Fruit fly (Drosophila melanogaster) whole organism, wandering third instar larva: ENCODE results near the gene Tg.

ENCODE experiments used
- Abd-B ChIP-seq: fragments of >200 bp; optimal IDR thresholded peaks from 2 replicates; lab custom pipeline; 2017; ENCODE audit warnings: missing biosample characterization, missing genetic modification characterization
- CG32264 ChIP-seq: fragments of 200-800 bp; sonication (Bioruptor generic); optimal IDR thresholded peaks from 2 replicates; lab custom pipeline; 2016; ENCODE audit warnings: missing biosample characterization, missing genetic modification characterization
- CG9705 ChIP-seq: fragments of 200-800 bp; sonication (Bioruptor generic); optimal IDR thresholded peaks from 2 replicates; lab custom pipeline; 2018; ENCODE audit warnings: missing biosample characterization, mild to moderate bottlenecking, missing genetic modification characterization
- CrebA ChIP-seq: fragments of 200-800 bp; sonication (Bioruptor generic); optimal IDR thresholded peaks from 2 replicates; lab custom pipeline; 2016; ENCODE audit warnings: missing biosample characterization, mild to moderate bottlenecking, missing genetic modification characterization, borderline replicate concordance
- Dfd ChIP-seq: fragments of >200 bp; optimal IDR thresholded peaks from 2 replicates; lab custom pipeline; 2017; ENCODE audit warnings: missing biosample characterization, missing genetic modification characterization
- Dif ChIP-seq: fragments of 200-275, 200-300 bp; sonication (Bioruptor generic); optimal IDR thresholded peaks from 2 replicates; lab custom pipeline; 2018; ENCODE audit warnings: missing biosample characterization, missing genetic modification characterization; ENCODE audit not compliant: partially characterized antibody
- GATAd ChIP-seq: sonication (Bioruptor generic); optimal IDR thresholded peaks from 2 replicates; lab custom pipeline; 2016; ENCODE audit warnings: missing biosample characterization, missing genetic modification characterization
- HLH106 ChIP-seq: fragments of 200-800 bp; optimal IDR thresholded peaks from 3 replicates; lab custom pipeline; 2019; ENCODE audit warnings: missing biosample characterization, mild to moderate bottlenecking, missing genetic modification characterization, moderate library complexity
- Hnf4 ChIP-seq: fragments of 200-800 bp; sonication (Bioruptor generic); optimal IDR thresholded peaks from 2 replicates; lab custom pipeline; 2016; ENCODE audit warnings: missing biosample characterization, mild to moderate bottlenecking, missing genetic modification characterization
- Hr78 ChIP-seq: fragments of >200 bp; optimal IDR thresholded peaks from 2 replicates; lab custom pipeline; 2017; ENCODE audit warnings: missing biosample characterization, missing genetic modification characterization
- Hr83 ChIP-seq: fragments of 200-300 bp; sonication (Bioruptor generic); optimal IDR thresholded peaks from 2 replicates; lab custom pipeline; 2016; ENCODE audit warnings: missing biosample characterization, mild to moderate bottlenecking, missing genetic modification characterization, moderate library complexity; ENCODE audit not compliant: poor library complexity, severe bottlenecking
- Jra ChIP-seq: sonication (Bioruptor generic); optimal IDR thresholded peaks from 2 replicates; lab custom pipeline; 2016; ENCODE audit warnings: missing biosample characterization, missing genetic modification characterization
- Mio ChIP-seq: sonication (Bioruptor generic); optimal IDR thresholded peaks from 2 replicates; lab custom pipeline; 2016; ENCODE audit warnings: missing biosample characterization, missing genetic modification characterization
- Myc ChIP-seq: fragments of >200 bp; optimal IDR thresholded peaks from 2 replicates; lab custom pipeline; 2017
- N ChIP-seq: fragments of >200 bp; optimal IDR thresholded peaks from 2 replicates; lab custom pipeline; 2018; ENCODE audit warnings: missing biosample characterization, missing external identifiers, missing genetic modification characterization
- OdsH ChIP-seq: fragments of 200-800 bp; sonication (Bioruptor generic); optimal IDR thresholded peaks from 2 replicates; lab custom pipeline; 2016; ENCODE audit warnings: missing biosample characterization, mild to moderate bottlenecking, missing genetic modification characterization
- Rel ChIP-seq, 2 experiments: fragments of 200-800 bp; sonication (Bioruptor generic) in 1 of 2; optimal IDR thresholded peaks; 2 replicates in 1 of 2; 3 replicates in 1 of 2; lab custom pipeline; 2016 to 2019; ENCODE audit warnings: mild to moderate bottlenecking in 2 of 2, missing biosample characterization in 2 of 2, missing genetic modification characterization in 2 of 2, moderate library complexity in 1 of 2
- Sp1 ChIP-seq: fragments of 200-800 bp; sonication (Bioruptor generic); optimal IDR thresholded peaks from 3 replicates; lab custom pipeline; 2019; ENCODE audit warnings: missing biosample characterization, mild to moderate bottlenecking, missing genetic modification characterization, moderate library complexity
- Vsx2 ChIP-seq: fragments of 200-300, 225-300 bp; sonication (Bioruptor generic); optimal IDR thresholded peaks from 2 replicates; lab custom pipeline; 2018; ENCODE audit warnings: missing biosample characterization, missing genetic modification characterization; ENCODE audit not compliant: partially characterized antibody
- br ChIP-seq: fragments of 200-800 bp; sonication (Bioruptor generic); optimal IDR thresholded peaks from 2 replicates; lab custom pipeline; 2016; ENCODE audit warnings: missing biosample characterization, missing genetic modification characterization
- brk ChIP-seq: fragments of 200-800 bp; sonication (Bioruptor generic); optimal IDR thresholded peaks from 2 replicates; lab custom pipeline; 2016; ENCODE audit warnings: missing biosample characterization, mild to moderate bottlenecking, missing genetic modification characterization
- dl ChIP-seq, 2 experiments: fragments of 175-275, 200-275 bp in 1 of 2; fragments of 200-275 bp in 1 of 2; sonication (Bioruptor generic); optimal IDR thresholded peaks; lab custom pipeline; 2018; ENCODE audit warnings: mild to moderate bottlenecking in 2 of 2, missing biosample characterization in 2 of 2, missing genetic modification characterization in 2 of 2, moderate library complexity in 2 of 2; ENCODE audit not compliant: partially characterized antibody in 2 of 2, insufficient read depth in 1 of 2
- dmrt93B ChIP-seq: fragments of 200-800 bp; sonication (Bioruptor generic); optimal IDR thresholded peaks from 2 replicates; lab custom pipeline; 2018; ENCODE audit warnings: missing biosample characterization, mild to moderate bottlenecking, missing genetic modification characterization
- dsf ChIP-seq: sonication (Bioruptor generic); optimal IDR thresholded peaks from 2 replicates; lab custom pipeline; 2016; ENCODE audit warnings: missing biosample characterization, missing genetic modification characterization, borderline replicate concordance
- ey ChIP-seq: fragments of 200-800 bp; sonication (Bioruptor generic); optimal IDR thresholded peaks from 2 replicates; lab custom pipeline; 2016; ENCODE audit warnings: missing biosample characterization, missing genetic modification characterization
- foxo ChIP-seq, 2 experiments: fragments of 200-800 bp; sonication (Bioruptor generic); optimal IDR thresholded peaks; 2 replicates in 1 of 2; 3 replicates in 1 of 2; lab custom pipeline; 2016 to 2017; ENCODE audit warnings: missing biosample characterization in 2 of 2, missing genetic modification characterization in 2 of 2
- fru ChIP-seq: fragments of 200-800 bp; sonication (Bioruptor generic); optimal IDR thresholded peaks from 3 replicates; lab custom pipeline; 2016; ENCODE audit warnings: missing biosample characterization, mild to moderate bottlenecking, missing genetic modification characterization
- h ChIP-seq: fragments of 200-800 bp; sonication (Bioruptor generic); optimal IDR thresholded peaks from 3 replicates; lab custom pipeline; 2016; ENCODE audit warnings: missing biosample characterization, mild to moderate bottlenecking, missing genetic modification characterization
- jim ChIP-seq: fragments of 175-275, 200-325 bp; sonication (Bioruptor generic); optimal IDR thresholded peaks from 2 replicates; lab custom pipeline; 2016; ENCODE audit warnings: missing biosample characterization, mild to moderate bottlenecking, missing genetic modification characterization
- lola ChIP-seq: fragments of >200 bp; optimal IDR thresholded peaks from 2 replicates; lab custom pipeline; 2017; ENCODE audit warnings: missing biosample characterization, missing genetic modification characterization
- pan ChIP-seq: fragments of >200 bp; optimal IDR thresholded peaks from 2 replicates; lab custom pipeline; 2017
- psq ChIP-seq: fragments of 200-800 bp; sonication (Bioruptor generic); optimal IDR thresholded peaks from 3 replicates; lab custom pipeline; 2017; ENCODE audit warnings: missing biosample characterization, mild to moderate bottlenecking, missing genetic modification characterization, moderate library complexity
- rgr ChIP-seq: fragments of 200-800 bp; sonication (Bioruptor generic); optimal IDR thresholded peaks from 3 replicates; lab custom pipeline; 2016; ENCODE audit warnings: missing biosample characterization, mild to moderate bottlenecking, missing genetic modification characterization
- sage ChIP-seq: fragments of 200-800 bp; sonication (Bioruptor generic); optimal IDR thresholded peaks from 2 replicates; lab custom pipeline; 2016; ENCODE audit warnings: missing biosample characterization, mild to moderate bottlenecking, missing genetic modification characterization
- sv ChIP-seq: fragments of 200-800 bp; sonication (Bioruptor generic); optimal IDR thresholded peaks from 3 replicates; lab custom pipeline; 2016; ENCODE audit warnings: missing biosample characterization, missing genetic modification characterization
- tai ChIP-seq: sonication (Bioruptor generic); optimal IDR thresholded peaks from 2 replicates; lab custom pipeline; 2016; ENCODE audit warnings: missing biosample characterization, missing genetic modification characterization
- usp ChIP-seq: fragments of >200 bp; optimal IDR thresholded peaks from 2 replicates; lab custom pipeline; 2017; ENCODE audit warnings: missing biosample characterization, missing genetic modification characterization
- woc ChIP-seq: sonication (Bioruptor generic); optimal IDR thresholded peaks from 2 replicates; lab custom pipeline; 2016; ENCODE audit warnings: missing biosample characterization, mild to moderate bottlenecking, missing genetic modification characterization

Tg gene

dm6 chr2L:7993062-7993685 is 18.0 kb upstream of the Tg start:
- no peak for TF ChIP-seq Rel (GFP tag; optimal IDR thresholded peaks at IDR 0.05; lab: Kevin White, UChicago)
- peak; percentile 94 for TF ChIP-seq Rel (tag; optimal IDR thresholded peaks at IDR 0.05; lab: Kevin White, UChicago)
- TF ChIP-seq br: no peak
- peak; percentile 6 for TF ChIP-seq HLH106
- peak; percentile 53 for TF ChIP-seq Dif (GFP tag; lab: Kevin White, UChicago)
- peak; percentile 22 for TF ChIP-seq jim
- TF ChIP-seq lola: no peak
- TF ChIP-seq rgr (GFP tag; lab: Kevin White, UChicago): no peak

dm6 chr2L:7993984-7994854 is 17.0 kb upstream of the Tg start, which contains the start of gene pes:
Gene pes (minus strand): TSS chr2L:7994184.
- TF ChIP-seq CG9705 (peak; percentile 92), Sp1 (GFP tag; lab: Kevin White, UChicago) (peak; percentile 16), psq (GFP tag; lab: Kevin White, UChicago) (peak; percentile 84), Vsx2 (GFP tag; lab: Kevin White, UChicago) (peak; percentile 49), usp (GFP tag; lab: Kevin White, UChicago) (no peak), Hr78 (GFP tag; lab: Kevin White, UChicago) (no peak), HLH106 (peak; percentile 85), Mio (GFP tag; lab: Kevin White, UChicago) (no peak), brk (GFP tag; lab: Kevin White, UChicago) (peak; percentile 72), dmrt93B (GFP tag; lab: Kevin White, UChicago) (peak; percentile 93), pan (lab: Kevin White, UChicago) (no peak), CrebA (peak; percentile 88), sage (peak; percentile 93), rgr (GFP tag; lab: Kevin White, UChicago) (peak; percentile 93), h (GFP tag; lab: Kevin White, UChicago) (peak; percentile 98), Abd-B (GFP tag; lab: Kevin White, UChicago) (no peak), br (peak; percentile 35), Dif (GFP tag; lab: Kevin White, UChicago) (no peak), lola (no peak), jim (peak; percentile 33), woc (GFP tag; lab: Kevin White, UChicago) (peak; percentile 99), Rel (GFP tag; optimal IDR thresholded peaks at IDR 0.05; lab: Kevin White, UChicago) (peak; percentile 82), Rel (tag; optimal IDR thresholded peaks at IDR 0.05; lab: Kevin White, UChicago) (peak; percentile 45), Myc (peak; percentile 43), fru (GFP tag; lab: Kevin White, UChicago) (peak; percentile 97), dsf (GFP tag; lab: Kevin White, UChicago) (no peak), tai (GFP tag; lab: Kevin White, UChicago) (no peak), ey (GFP tag; lab: Kevin White, UChicago) (peak; percentile 41), OdsH (GFP tag; lab: Kevin White, UChicago) (peak; percentile 48), CG32264 (GFP tag; lab: Kevin White, UChicago) (peak; percentile 69), sv (GFP tag; lab: Kevin White, UChicago) (peak; percentile 83), Hnf4 (GFP tag; lab: Kevin White, UChicago) (peak; percentile 43), Jra (peak; percentile 8), Hr83 (GFP tag; lab: Kevin White, UChicago) (peak; percentile 83), Dfd (GFP tag; lab: Kevin White, UChicago) (no peak), foxo (GFP tag; optimal IDR thresholded peaks at IDR 0.05; lab: Kevin White, UChicago) (peak; percentile 33 to 98), N (GFP tag; lab: Kevin White, UChicago) (no peak), dl (GFP tag; optimal IDR thresholded peaks at IDR 0.05; lab: Kevin White, UChicago; ENCODE audit: insufficient read depth in 1 of 2, partially characterized antibody in 2 of 2) (peak; percentile 8 to 27), GATAd (no peak)
